Fruit fly (Drosophila melanogaster): ENCODE measurements around the gene CG12121.
A peak's percentile ranks its signal among the peaks of the same experiment; 100 is the strongest.

CG12121 gene

DNA sequence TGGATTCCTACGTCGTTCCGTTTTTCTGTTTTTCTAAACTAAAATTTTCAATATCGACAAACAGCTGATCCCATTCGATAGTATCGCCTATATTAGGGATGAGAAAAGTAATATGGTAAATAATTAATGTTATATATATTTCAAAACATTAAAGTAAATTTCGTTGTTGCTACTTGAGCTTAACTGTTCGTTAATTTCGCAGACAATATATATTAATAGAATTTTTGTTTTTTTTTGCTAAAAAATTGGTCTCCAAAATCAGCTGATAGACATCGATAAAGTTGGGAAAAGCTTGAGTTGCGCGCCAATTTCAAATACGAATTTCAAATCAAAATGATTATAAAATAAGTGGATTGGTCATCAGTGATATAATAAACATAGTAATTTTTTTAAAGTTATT, 35.8 kb downstream of the CG12121 start, which contains the start of gene CG12118 (continued):
- peak; percentile 44; the same call in 1 of the 2 replicates for TF ChIP-seq rib (GFP tag; IDR thresholded peaks at IDR 0.05)
- peak; percentile 68 for TF ChIP-seq lmd (GFP tag; IDR thresholded peaks at IDR 0.05)
- TF ChIP-seq gem (tag; optimal IDR thresholded peaks at IDR 0.05): peak; percentile 91
- peak; percentile 39; the same call in 1 of the 2 replicates for TF ChIP-seq dimm (GFP tag; IDR thresholded peaks at IDR 0.05)
- no peak for TF ChIP-seq lov (optimal IDR thresholded peaks at IDR 0.05)
- peak; percentile 84 for TF ChIP-seq lov (GFP tag; IDR thresholded peaks at IDR 0.05)
- TF ChIP-seq chif (GFP tag; optimal IDR thresholded peaks at IDR 0.05): peak; percentile 0 to 52
- TF ChIP-seq CG6791 (GFP tag; IDR thresholded peaks at IDR 0.05; ENCODE audit: partially characterized antibody): peak; percentile 82
- no peak for TF ChIP-seq btn (GFP tag; optimal IDR thresholded peaks at IDR 0.05)
- TF ChIP-seq CG17829 (tag; optimal IDR thresholded peaks at IDR 0.05): peak; percentile 74
- TF ChIP-seq CG9215 (GFP tag; IDR thresholded peaks at IDR 0.05): peak; percentile 60
- peak; percentile 73; the same call in 2 of the 3 replicates for TF ChIP-seq otp (GFP tag; IDR thresholded peaks at IDR 0.05)
- no peak for TF ChIP-seq MESR4 (GFP tag; optimal IDR thresholded peaks at IDR 0.05)
- peak; percentile 89 for TF ChIP-seq zfh1 (GFP tag; IDR thresholded peaks at IDR 0.05)
- no peak for TF ChIP-seq sc (optimal IDR thresholded peaks at IDR 0.05)
- peak; percentile 46 for TF ChIP-seq sc (GFP tag; optimal IDR thresholded peaks at IDR 0.05)
- no peak; the same call in 1 of the 2 replicates for TF ChIP-seq Ravus (GFP tag; IDR thresholded peaks at IDR 0.05)
- TF ChIP-seq ap (GFP tag; IDR thresholded peaks at IDR 0.05): peak; percentile 61; the same call in 1 of the 2 replicates
- TF ChIP-seq CG6813 (GFP tag; optimal IDR thresholded peaks at IDR 0.05): peak; percentile 17
- TF ChIP-seq stwl (tag; optimal IDR thresholded peaks at IDR 0.05): peak; percentile 35
- peak; percentile 44 for TF ChIP-seq CG2875 (GFP tag; optimal IDR thresholded peaks at IDR 0.05)
- peak; percentile 73 for TF ChIP-seq inv (GFP tag; IDR thresholded peaks at IDR 0.05; ENCODE audit: partially characterized antibody)
- peak; percentile 72 for TF ChIP-seq CG10462 (GFP tag; optimal IDR thresholded peaks at IDR 0.05)
- no peak for TF ChIP-seq gt (GFP tag; IDR thresholded peaks at IDR 0.05)
- TF ChIP-seq Sox100B (GFP tag; optimal IDR thresholded peaks at IDR 0.05): peak; percentile 67
- TF ChIP-seq CG17359 (tag; optimal IDR thresholded peaks at IDR 0.05): peak; percentile 80
- no peak for TF ChIP-seq CG4707 (GFP tag; optimal IDR thresholded peaks at IDR 0.05)
- TF ChIP-seq CG17912 (GFP tag; optimal IDR thresholded peaks at IDR 0.05): no peak
- TF ChIP-seq stc (GFP tag; IDR thresholded peaks at IDR 0.05): peak; percentile 66; the same call in 1 of the 2 replicates
- TF ChIP-seq E2f1 (GFP tag; IDR thresholded peaks at IDR 0.05): peak; percentile 80
- TF ChIP-seq sens (GFP tag): peak; percentile 88
- TF ChIP-seq CG42726 (GFP tag; IDR thresholded peaks at IDR 0.05; ENCODE audit: partially characterized antibody): peak; percentile 70; the same call in 1 of the 2 replicates
- no peak for TF ChIP-seq yki (optimal IDR thresholded peaks at IDR 0.05)
- peak; percentile 81 for TF ChIP-seq phol (tag; optimal IDR thresholded peaks at IDR 0.05)
- no peak for TF ChIP-seq CG15073 (GFP tag; optimal IDR thresholded peaks at IDR 0.05)
- TF ChIP-seq MBD-R2 (GFP tag; IDR thresholded peaks at IDR 0.05): peak; percentile 87
- TF ChIP-seq ken (GFP tag; IDR thresholded peaks at IDR 0.05): peak; percentile 87
- peak; percentile 35 for TF ChIP-seq CG1603 (tag; optimal IDR thresholded peaks at IDR 0.05)
- TF ChIP-seq CG1832 (GFP tag; optimal IDR thresholded peaks at IDR 0.05): no peak
- peak; percentile 82 for TF ChIP-seq lilli (GFP tag; optimal IDR thresholded peaks at IDR 0.05)
- peak; percentile 57 for TF ChIP-seq CG18619 (GFP tag; optimal IDR thresholded peaks at IDR 0.05)
- TF ChIP-seq CG10431 (GFP tag; optimal IDR thresholded peaks at IDR 0.05): no peak
- peak; percentile 94 for TF ChIP-seq vnd (GFP tag; IDR thresholded peaks at IDR 0.05; ENCODE audit: partially characterized antibody)
- peak; percentile 79 for TF ChIP-seq CG31224 (GFP tag; IDR thresholded peaks at IDR 0.05)
- peak; percentile 48 for TF ChIP-seq CG3407 (GFP tag; optimal IDR thresholded peaks at IDR 0.05)
- TF ChIP-seq Hr3 (GFP tag; optimal IDR thresholded peaks at IDR 0.05): peak; percentile 84
- no peak for TF ChIP-seq CG12769 (tag; optimal IDR thresholded peaks at IDR 0.05)
- peak; percentile 73 for TF ChIP-seq CG18476 (GFP tag; optimal IDR thresholded peaks at IDR 0.05)
- TF ChIP-seq Taf1 (GFP tag; IDR thresholded peaks at IDR 0.05): no peak
- TF ChIP-seq Poxn (GFP tag; IDR thresholded peaks at IDR 0.05): peak; percentile 32; the same call in 1 of the 2 replicates
- TF ChIP-seq bcd (GFP tag; optimal IDR thresholded peaks at IDR 0.05): peak; percentile 58
- peak; percentile 84 for TF ChIP-seq lbe (GFP tag; optimal IDR thresholded peaks at IDR 0.05)

All from whole organism, embryonic.